Fruit fly (Drosophila melanogaster) whole organism, embryonic: ENCODE data around the gene CG43273.

Experiments
- ATbp ChIP-seq: fragments of 200-800 bp; sonication (Bioruptor generic); optimal IDR thresholded peaks from 2 replicates; lab custom pipeline; 2017; ENCODE audit warnings: missing biosample characterization, mild to moderate bottlenecking, missing genetic modification characterization, missing genetic modification reagents
- Antp ChIP-seq: fragments of 200-800 bp; sonication (Bioruptor generic); optimal IDR thresholded peaks from 3 replicates; lab custom pipeline; 2016; ENCODE audit warnings: missing biosample characterization, missing genetic modification characterization
- Atf3 ChIP-seq: fragments of 200-800 bp; sonication (Bioruptor generic); optimal IDR thresholded peaks from 3 replicates; lab custom pipeline; 2016; ENCODE audit warnings: missing biosample characterization, missing genetic modification characterization
- CG10209 ChIP-seq: fragments of 200-800 bp; sonication (Bioruptor generic); optimal IDR thresholded peaks from 3 replicates; lab custom pipeline; 2017; ENCODE audit warnings: missing biosample characterization, mild to moderate bottlenecking, missing genetic modification characterization, missing genetic modification reagents
- CG10274 ChIP-seq: fragments of 200-800 bp; sonication (Bioruptor generic); optimal IDR thresholded peaks from 3 replicates; lab custom pipeline; 2017; ENCODE audit warnings: missing biosample characterization, mild to moderate bottlenecking, missing genetic modification characterization
- CG11696 ChIP-seq: fragments of 200-800 bp; sonication (Bioruptor generic); IDR thresholded peaks from 2 replicates; pipeline ENCODE4 v1.3.6; 2022; ENCODE audit warnings: missing biosample characterization, missing genetic modification characterization
- CG12236 ChIP-seq: fragments of 200-800 bp; sonication (Bioruptor generic); optimal IDR thresholded peaks from 2 replicates; lab custom pipeline; 2016; ENCODE audit warnings: missing biosample characterization, missing genetic modification characterization
- CG12942 ChIP-seq: fragments of 200-800 bp; sonication (Bioruptor generic); optimal IDR thresholded peaks from 3 replicates; lab custom pipeline; 2016; ENCODE audit warnings: missing biosample characterization, missing genetic modification characterization
- CG13894 ChIP-seq: fragments of 200-800 bp; sonication (Bioruptor generic); optimal IDR thresholded peaks from 3 replicates; lab custom pipeline; 2018; ENCODE audit warnings: missing biosample characterization, mild to moderate bottlenecking, missing genetic modification characterization, moderate library complexity
- CG14860 ChIP-seq: fragments of 200-800 bp; sonication (Bioruptor generic); IDR thresholded peaks from 3 replicates; pipeline ENCODE4 v1.3.6; 2022; ENCODE audit warnings: missing biosample characterization, missing genetic modification characterization; ENCODE audit not compliant: partially characterized antibody
- CG1603 ChIP-seq: fragments of 200-800 bp; sonication (Bioruptor generic); optimal IDR thresholded peaks from 2 replicates; lab custom pipeline; 2019; ENCODE audit warnings: missing biosample characterization, mild to moderate bottlenecking, missing genetic modification characterization, moderate library complexity
- CG30403 ChIP-seq: fragments of 200-800 bp; sonication (Bioruptor generic); optimal IDR thresholded peaks from 3 replicates; lab custom pipeline; 2016; ENCODE audit warnings: missing biosample characterization, missing genetic modification characterization
- CG31365 ChIP-seq: fragments of 200-800 bp; sonication (Bioruptor generic); optimal IDR thresholded peaks from 2 replicates; lab custom pipeline; 2018; ENCODE audit warnings: missing biosample characterization, mild to moderate bottlenecking, missing genetic modification characterization
- CG32767 ChIP-seq: fragments of 200-800 bp; sonication (Bioruptor generic); IDR thresholded peaks from 2 replicates; pipeline ENCODE4 v1.3.6; 2022; ENCODE audit warnings: missing biosample characterization, missing genetic modification characterization
- CG3838 ChIP-seq: fragments of 200-800 bp; sonication (Bioruptor generic); optimal IDR thresholded peaks from 3 replicates; lab custom pipeline; 2016; ENCODE audit warnings: missing biosample characterization, missing genetic modification characterization
- CG6683 ChIP-seq: fragments of 200-800 bp; sonication (Bioruptor generic); optimal IDR thresholded peaks from 2 replicates; lab custom pipeline; 2017; ENCODE audit warnings: missing biosample characterization, mild to moderate bottlenecking, missing genetic modification characterization, missing genetic modification reagents
- CG6765 ChIP-seq: fragments of 200-800 bp; sonication (Bioruptor generic); optimal IDR thresholded peaks from 3 replicates; lab custom pipeline; 2017; ENCODE audit warnings: missing biosample characterization, mild to moderate bottlenecking, missing genetic modification characterization
- CG6813 ChIP-seq: fragments of 200-800 bp; sonication (Bioruptor generic); optimal IDR thresholded peaks from 2 replicates; lab custom pipeline; 2017; ENCODE audit warnings: missing biosample characterization, missing genetic modification characterization, mild to moderate bottlenecking, moderate library complexity, missing genetic modification reagents
- CG6854 ChIP-seq: fragments of 200-800 bp; sonication (Bioruptor generic); optimal IDR thresholded peaks from 3 replicates; lab custom pipeline; 2017; ENCODE audit warnings: missing biosample characterization, mild to moderate bottlenecking, missing genetic modification characterization
- CG9932 ChIP-seq: fragments of 200-800 bp; sonication (Bioruptor generic); IDR thresholded peaks from 2 replicates; pipeline ENCODE4 v1.3.6; 2022; ENCODE audit warnings: missing biosample characterization, missing genetic modification characterization
- CoRest ChIP-seq: fragments of 200-800 bp; sonication (Bioruptor generic); optimal IDR thresholded peaks from 3 replicates; lab custom pipeline; 2018; ENCODE audit warnings: missing biosample characterization, mild to moderate bottlenecking, missing genetic modification characterization, moderate library complexity
- Dad ChIP-seq: fragments of 200-800 bp; sonication (Bioruptor generic); optimal IDR thresholded peaks from 3 replicates; lab custom pipeline; 2016; ENCODE audit warnings: missing biosample characterization, missing genetic modification characterization
- Dip2 ChIP-seq: fragments of 200-800 bp; sonication (Bioruptor generic); IDR thresholded peaks from 2 replicates; pipeline ENCODE4 v1.3.6; 2022; ENCODE audit warnings: missing biosample characterization, missing genetic modification characterization
- Doc2 ChIP-seq: fragments of 200-800 bp; sonication (Bioruptor generic); IDR thresholded peaks from 2 replicates; pipeline ENCODE4 v1.3.6; 2022; ENCODE audit warnings: missing biosample characterization, missing genetic modification characterization
- HLH54F ChIP-seq: fragments of 200-800 bp; sonication (Bioruptor generic); optimal IDR thresholded peaks from 3 replicates; lab custom pipeline; 2016; ENCODE audit warnings: missing biosample characterization, missing genetic modification characterization
- Hr39 ChIP-seq: fragments of >200 bp; optimal IDR thresholded peaks from 2 replicates; lab custom pipeline; 2017
- Hsf ChIP-seq: fragments of 200-800 bp; sonication (Bioruptor generic); optimal IDR thresholded peaks from 3 replicates; lab custom pipeline; 2016; ENCODE audit warnings: missing biosample characterization, missing genetic modification characterization
- Jarid2 ChIP-seq: fragments of 200-800 bp; sonication (Bioruptor generic); optimal IDR thresholded peaks from 3 replicates; lab custom pipeline; 2017; ENCODE audit warnings: mild to moderate bottlenecking, missing biosample characterization, missing genetic modification reagents, missing genetic modification characterization
- Mad ChIP-seq: fragments of 200-800 bp; sonication (Bioruptor generic); optimal IDR thresholded peaks from 2 replicates; lab custom pipeline; 2016; ENCODE audit warnings: missing biosample characterization, missing genetic modification characterization
- Max ChIP-seq: fragments of 200-800 bp; sonication (Bioruptor generic); optimal IDR thresholded peaks from 2 replicates; lab custom pipeline; 2016; ENCODE audit warnings: missing biosample characterization, mild to moderate bottlenecking, missing genetic modification characterization
- Neu2 ChIP-seq: fragments of 200-800 bp; sonication (Bioruptor generic); optimal IDR thresholded peaks from 3 replicates; lab custom pipeline; 2016; ENCODE audit warnings: missing biosample characterization, missing genetic modification characterization, borderline replicate concordance
- Nf-YC ChIP-seq: fragments of 200-800 bp; optimal IDR thresholded peaks from 3 replicates; lab custom pipeline; 2019; ENCODE audit warnings: missing biosample characterization, mild to moderate bottlenecking, missing genetic modification characterization, moderate library complexity
- Poxn ChIP-seq: fragments of 200-800 bp; sonication (Bioruptor generic); IDR thresholded peaks from 2 replicates; pipeline ENCODE4 v1.3.6; 2022; ENCODE audit warnings: missing biosample characterization, missing genetic modification characterization
- Sry-β ChIP-seq: fragments of 200-800 bp; sonication (Bioruptor generic); optimal IDR thresholded peaks from 2 replicates; lab custom pipeline; 2018; ENCODE audit warnings: missing biosample characterization, mild to moderate bottlenecking, missing genetic modification characterization, moderate library complexity
- ash1 ChIP-seq: fragments of 200-800 bp; sonication (Bioruptor generic); optimal IDR thresholded peaks from 2 replicates; lab custom pipeline; 2018; ENCODE audit warnings: missing biosample characterization, mild to moderate bottlenecking, missing genetic modification characterization
- az2 ChIP-seq: fragments of 200-800 bp; sonication (Bioruptor generic); optimal IDR thresholded peaks from 3 replicates; lab custom pipeline; 2016; ENCODE audit warnings: missing biosample characterization, missing genetic modification characterization
- bigmax ChIP-seq: fragments of 200-800 bp; sonication (Bioruptor generic); optimal IDR thresholded peaks from 2 replicates; lab custom pipeline; 2018; ENCODE audit warnings: missing biosample characterization, mild to moderate bottlenecking, missing genetic modification characterization
- bowl ChIP-seq: fragments of 200-800 bp; sonication (Bioruptor generic); IDR thresholded peaks from 2 replicates; pipeline ENCODE4 v1.3.6; 2022; ENCODE audit warnings: missing biosample characterization, missing genetic modification characterization
- br ChIP-seq: fragments of >200 bp; optimal IDR thresholded peaks from 2 replicates; lab custom pipeline; 2017
- cato ChIP-seq: fragments of 200-800 bp; sonication (Bioruptor generic); optimal IDR thresholded peaks from 2 replicates; lab custom pipeline; 2016; ENCODE audit warnings: missing biosample characterization, missing genetic modification characterization, borderline replicate concordance
- chn ChIP-seq: fragments of 200-800 bp; sonication (Bioruptor generic); optimal IDR thresholded peaks from 2 replicates; lab custom pipeline; 2016; ENCODE audit warnings: missing biosample characterization, missing genetic modification characterization
- da ChIP-seq: fragments of 200-800 bp; sonication (Bioruptor generic); optimal IDR thresholded peaks from 2 replicates; lab custom pipeline; 2016; ENCODE audit warnings: missing biosample characterization, missing genetic modification characterization
- disco-r ChIP-seq: fragments of 200-800 bp; sonication (Bioruptor generic); optimal IDR thresholded peaks from 2 replicates; lab custom pipeline; 2016; ENCODE audit warnings: missing biosample characterization, missing genetic modification characterization
- emc ChIP-seq: fragments of 200-800 bp; sonication (Bioruptor generic); optimal IDR thresholded peaks from 2 replicates; lab custom pipeline; 2016; ENCODE audit warnings: missing biosample characterization, missing genetic modification characterization
- gro ChIP-seq: fragments of 200-800 bp; sonication (Bioruptor generic); optimal IDR thresholded peaks from 2 replicates; lab custom pipeline; 2016; ENCODE audit warnings: missing biosample characterization, missing genetic modification characterization
- kah ChIP-seq: fragments of 200-800 bp; sonication (Bioruptor generic); optimal IDR thresholded peaks from 2 replicates; lab custom pipeline; 2018; ENCODE audit warnings: missing biosample characterization, mild to moderate bottlenecking, missing genetic modification characterization
- kni ChIP-seq: fragments of 200-800 bp; sonication (Bioruptor generic); optimal IDR thresholded peaks from 3 replicates; lab custom pipeline; 2017; ENCODE audit warnings: mild to moderate bottlenecking, missing biosample characterization, missing genetic modification reagents, missing genetic modification characterization
- luna ChIP-seq: fragments of 200-800 bp; sonication (Bioruptor generic); optimal IDR thresholded peaks from 2 replicates; lab custom pipeline; 2016; ENCODE audit warnings: missing biosample characterization, missing genetic modification characterization
- shn ChIP-seq: fragments of 200-800 bp; sonication (Bioruptor generic); optimal IDR thresholded peaks from 3 replicates; lab custom pipeline; 2016; ENCODE audit warnings: missing biosample characterization, missing genetic modification characterization
- sima ChIP-seq: fragments of 200-800 bp; sonication (Bioruptor generic); optimal IDR thresholded peaks from 2 replicates; lab custom pipeline; 2016; ENCODE audit warnings: missing biosample characterization, missing genetic modification characterization
- slou ChIP-seq: fragments of 200-800 bp; sonication (Bioruptor generic); optimal IDR thresholded peaks from 3 replicates; lab custom pipeline; 2016; ENCODE audit warnings: missing biosample characterization, missing genetic modification characterization

The CG43273 gene

DNA sequence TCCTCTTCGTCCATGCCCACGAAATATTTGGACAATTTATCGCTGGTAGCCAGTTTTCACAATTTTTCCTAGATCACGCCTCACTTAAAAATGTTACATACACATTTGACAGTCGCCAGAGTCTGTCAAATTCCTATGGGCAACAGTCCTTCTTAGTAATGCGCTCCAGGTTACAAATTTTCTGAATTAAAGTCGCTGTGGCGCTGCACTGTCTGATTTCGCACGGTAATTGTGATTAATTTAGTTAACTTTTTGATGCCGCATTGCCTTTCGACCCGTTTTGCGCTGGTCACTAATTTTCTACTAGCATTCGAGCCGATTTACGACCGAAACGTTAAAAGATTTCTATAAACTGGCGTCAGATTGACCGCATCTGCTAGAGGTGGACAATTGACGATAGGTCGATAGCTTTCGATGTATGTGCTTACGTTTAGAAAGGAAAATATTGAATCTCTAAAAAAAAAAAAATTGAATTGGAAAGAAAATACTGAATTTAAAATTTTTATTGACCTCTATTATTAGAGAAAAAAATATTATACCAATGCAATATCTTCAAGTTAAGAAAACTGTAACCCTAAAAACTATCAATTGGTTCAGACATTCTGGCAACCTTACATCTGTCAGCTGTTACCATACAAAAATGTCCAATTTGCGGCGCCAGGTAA is 16.3 kb upstream of the CG43273 start, which contains the start of the genes lili and CG34150 (continued):
- no peak for TF ChIP-seq CG11696
- TF ChIP-seq gro (GFP tag; lab: Kevin White, UChicago), result peak; percentile 81
- TF ChIP-seq Hsf, result peak; percentile 84
- no peak for TF ChIP-seq bigmax (GFP tag; lab: Kevin White, UChicago)
- no peak for TF ChIP-seq CG6813 (GFP tag; lab: Kevin White, UChicago)
- peak; percentile 56 for TF ChIP-seq CG10209
- TF ChIP-seq shn (GFP tag; lab: Kevin White, UChicago), result peak; percentile 47
- peak; percentile 74 for TF ChIP-seq CG12942 (GFP tag; lab: Kevin White, UChicago)
- peak; percentile 80 for TF ChIP-seq CG13894 (tag; lab: Kevin White, UChicago)
- TF ChIP-seq Dad (GFP tag; lab: Kevin White, UChicago), result peak; percentile 73
- TF ChIP-seq ATbp (GFP tag; lab: Kevin White, UChicago), result no peak
- TF ChIP-seq az2 (GFP tag; lab: Kevin White, UChicago), result peak; percentile 80
- no peak for TF ChIP-seq kah (GFP tag; lab: Kevin White, UChicago)
- peak; percentile 55 for TF ChIP-seq Antp
- peak; percentile 88 for TF ChIP-seq CG9932 (GFP tag; lab: Robert Waterston, UW)
- peak; percentile 48 for TF ChIP-seq slou
- TF ChIP-seq CG10274, result no peak
- TF ChIP-seq Poxn (GFP tag; lab: Robert Waterston, UW), result no peak
- TF ChIP-seq Neu2 (GFP tag; lab: Kevin White, UChicago), result no peak
- peak; percentile 2 for TF ChIP-seq kni (GFP tag; lab: Kevin White, UChicago)
- TF ChIP-seq luna (GFP tag; lab: Kevin White, UChicago), result peak; percentile 47
- peak; percentile 87 for TF ChIP-seq Mad (GFP tag; lab: Kevin White, UChicago)
- TF ChIP-seq chn (GFP tag; lab: Kevin White, UChicago), result peak; percentile 78
- peak; percentile 22 for TF ChIP-seq da
- no peak for TF ChIP-seq disco-r (GFP tag; lab: Kevin White, UChicago)
- peak; percentile 90 for TF ChIP-seq Jarid2 (GFP tag; lab: Kevin White, UChicago)
- TF ChIP-seq Dip2 (GFP tag; lab: Robert Waterston, UW), result no peak
- peak; percentile 85 for TF ChIP-seq CG30403
- TF ChIP-seq Doc2 (GFP tag; lab: Robert Waterston, UW), result no peak
- TF ChIP-seq CoRest (tag; lab: Kevin White, UChicago), result peak; percentile 85
- peak; percentile 75 for TF ChIP-seq HLH54F (GFP tag; lab: Kevin White, UChicago)
- TF ChIP-seq CG32767, result peak; percentile 73; the same call in 1 of the 2 replicates
- TF ChIP-seq CG12236 (GFP tag; lab: Kevin White, UChicago), result peak; percentile 42
- peak; percentile 67 for TF ChIP-seq CG3838 (GFP tag; lab: Kevin White, UChicago)
- peak; percentile 34 for TF ChIP-seq cato (GFP tag; lab: Kevin White, UChicago)
- TF ChIP-seq sima, result peak; percentile 41
- TF ChIP-seq CG1603 (tag; lab: Kevin White, UChicago), result peak; percentile 3
- TF ChIP-seq CG6854 (GFP tag; lab: Kevin White, UChicago), result no peak
- TF ChIP-seq Sry-β (GFP tag; lab: Kevin White, UChicago), result peak; percentile 27
- TF ChIP-seq ash1, result no peak
- TF ChIP-seq Max (GFP tag; lab: Kevin White, UChicago), result peak; percentile 79
- TF ChIP-seq emc (GFP tag; lab: Kevin White, UChicago), result peak; percentile 28
- peak; percentile 70; the same call in 2 of the 3 replicates for TF ChIP-seq CG14860 (GFP tag; lab: Robert Waterston, UW)
- TF ChIP-seq br, result no peak
- peak; percentile 43 for TF ChIP-seq Atf3 (GFP tag; lab: Kevin White, UChicago)
- TF ChIP-seq CG6765 (GFP tag; lab: Kevin White, UChicago), result peak; percentile 10
- TF ChIP-seq CG6683, result no peak
- no peak for TF ChIP-seq Hr39 (lab: Kevin White, UChicago)
- no peak for TF ChIP-seq bowl (GFP tag; lab: Robert Waterston, UW)
- peak; percentile 75 for TF ChIP-seq Nf-YC (tag; lab: Kevin White, UChicago)
- TF ChIP-seq CG31365, result no peak
